Worm (Caenorhabditis elegans) whole organism, young adult: Measurements from ENCODE around the gene pho-9.

ENCODE experiments used
- B0261.1 ChIP-seq: sonication (generic microtip); optimal IDR thresholded peaks from 2 replicates; lab custom pipeline; 2016; ENCODE audit warnings: mild to moderate bottlenecking, missing genetic modification characterization, moderate library complexity, missing compliant biosample characterization
- C06A6.2 ChIP-seq: fragments of 200-800 bp; sonication (Bioruptor generic); conservative IDR thresholded peaks from 2 replicates; pipeline ENCODE4 v1.3.6; 2022; ENCODE audit warnings: missing genetic modification characterization, missing compliant biosample characterization
- D2030.7 ChIP-seq: fragments of 200-800 bp; sonication (Bioruptor generic); IDR thresholded peaks from 2 replicates; pipeline ENCODE4 v1.3.6; 2022; ENCODE audit warnings: missing genetic modification reagents, missing genetic modification characterization, missing compliant biosample characterization
- F33H1.4 ChIP-seq: fragments of 200-800 bp; sonication (Bioruptor generic); IDR thresholded peaks from 2 replicates; pipeline ENCODE4 v1.3.6; 2022; ENCODE audit warnings: missing genetic modification reagents, missing genetic modification characterization, missing compliant biosample characterization
- F39B2.1 ChIP-seq: fragments of 200-800 bp; sonication (Bioruptor generic); IDR thresholded peaks from 2 replicates; pipeline ENCODE4 v1.3.6; 2022; ENCODE audit warnings: missing genetic modification reagents, missing genetic modification characterization, missing compliant biosample characterization
- T07F8.4 ChIP-seq: sonication (generic microtip); optimal IDR thresholded peaks from 2 replicates; lab custom pipeline; 2016; ENCODE audit warnings: mild to moderate bottlenecking, missing genetic modification characterization, moderate library complexity, missing compliant biosample characterization
- Y56A3A.18 ChIP-seq: fragments of 200-800 bp; sonication (Bioruptor generic); IDR thresholded peaks from 2 replicates; pipeline ENCODE4 v1.3.6; 2022; ENCODE audit warnings: missing genetic modification reagents, missing genetic modification characterization, missing compliant biosample characterization
- Y67H2A.10 ChIP-seq: fragments of 200-800 bp; sonication (Bioruptor generic); conservative IDR thresholded peaks from 2 replicates; pipeline ENCODE4 v1.3.6; 2022; ENCODE audit warnings: missing genetic modification reagents, missing genetic modification characterization, missing compliant biosample characterization
- attf-3 ChIP-seq: fragments of 200-800 bp; sonication (Bioruptor generic); conservative IDR thresholded peaks from 2 replicates; pipeline ENCODE4 v1.3.6; 2022; ENCODE audit warnings: missing genetic modification reagents, missing genetic modification characterization, missing compliant biosample characterization
- die-1 ChIP-seq: sonication (generic microtip); optimal IDR thresholded peaks from 2 replicates; lab custom pipeline; 2016; ENCODE audit warnings: missing genotype, mild to moderate bottlenecking, missing genetic modification characterization, missing compliant biosample characterization
- dox-1 ChIP-seq: fragments of 200-800 bp; sonication (Bioruptor generic); IDR thresholded peaks from 2 replicates; pipeline ENCODE4 v1.3.6; 2022; ENCODE audit warnings: missing genetic modification reagents, missing genetic modification characterization, missing compliant biosample characterization
- dpff-1 ChIP-seq: sonication (generic microtip); optimal IDR thresholded peaks from 2 replicates; lab custom pipeline; 2017; ENCODE audit warnings: mild to moderate bottlenecking, missing genetic modification characterization, missing compliant biosample characterization
- him-1 ChIP-seq: sonication (generic microtip); optimal IDR thresholded peaks from 2 replicates; lab custom pipeline; 2016; ENCODE audit warnings: missing genotype, missing genetic modification reagents, missing genetic modification characterization, missing compliant biosample characterization
- lin-54 ChIP-seq: fragments of 200-800 bp; sonication (Bioruptor generic); optimal IDR thresholded peaks from 2 replicates; lab custom pipeline; 2018; ENCODE audit warnings: mild to moderate bottlenecking, missing genetic modification characterization, missing compliant biosample characterization
- lsl-1 ChIP-seq: fragments of 200-800 bp; sonication (Bioruptor generic); optimal IDR thresholded peaks from 2 replicates; lab custom pipeline; 2018; ENCODE audit warnings: mild to moderate bottlenecking, missing genetic modification characterization, moderate library complexity, missing compliant biosample characterization
- madf-6 ChIP-seq: fragments of 200-800 bp; sonication (Bioruptor generic); IDR thresholded peaks from 2 replicates; pipeline ENCODE4 v1.3.6; 2022; ENCODE audit warnings: missing genetic modification reagents, missing genetic modification characterization, missing compliant biosample characterization
- mcd-1 ChIP-seq: fragments of 200-800 bp; sonication (Bioruptor generic); IDR thresholded peaks from 2 replicates; pipeline ENCODE4 v1.3.6; 2022; ENCODE audit warnings: missing genetic modification reagents, missing genetic modification characterization, missing compliant biosample characterization
- mes-4 ChIP-seq: sonication (generic microtip); optimal IDR thresholded peaks from 2 replicates; lab custom pipeline; 2016; ENCODE audit warnings: missing genotype, missing genetic modification characterization, missing compliant biosample characterization
- nhr-90 ChIP-seq: sonication (generic microtip); optimal IDR thresholded peaks from 2 replicates; lab custom pipeline; 2016; ENCODE audit warnings: missing genotype, mild to moderate bottlenecking, missing genetic modification characterization, missing compliant biosample characterization
- rpc-1 ChIP-seq, 2 experiments: fragments of 150-350 bp in 1 of 2; sonication (generic microtip) in 1 of 2; optimal IDR thresholded peaks; 2 replicates each; lab custom pipeline; 2014 to 2018; ENCODE audit warnings: missing biosample characterization in 1 of 2, missing genetic modification characterization in 1 of 2, missing genetic modification reagents in 1 of 2, missing genotype in 1 of 2
- snpc-1.3 ChIP-seq: sonication (generic microtip); optimal IDR thresholded peaks from 2 replicates; lab custom pipeline; 2017; ENCODE audit warnings: missing genetic modification characterization, mild to moderate bottlenecking, missing compliant biosample characterization, antibody characterized with exemption, moderate library complexity, missing genotype, missing genetic modification reagents; ENCODE audit not compliant: insufficient read depth
- tbp1 ChIP-seq: fragments of 200-800 bp; sonication (Bioruptor generic); optimal IDR thresholded peaks from 2 replicates; lab custom pipeline; 2018; ENCODE audit warnings: mild to moderate bottlenecking, missing genetic modification characterization, missing compliant biosample characterization
- unc-62 ChIP-seq: fragments of 150-350 bp; optimal IDR thresholded peaks from 2 replicates; lab custom pipeline; 2014; ENCODE audit warnings: missing biosample characterization, missing genetic modification reagents, missing genetic modification characterization
- ztf-18 ChIP-seq: sonication (generic microtip); optimal IDR thresholded peaks from 2 replicates; lab custom pipeline; 2016; ENCODE audit warnings: missing genotype, mild to moderate bottlenecking, missing genetic modification characterization, missing compliant biosample characterization
- ztf-25 ChIP-seq: fragments of 200-800 bp; sonication (Bioruptor generic); IDR thresholded peaks from 2 replicates; pipeline ENCODE4 v1.3.6; 2022; ENCODE audit warnings: missing genetic modification reagents, missing genetic modification characterization, missing compliant biosample characterization

pho-9 gene

DNA sequence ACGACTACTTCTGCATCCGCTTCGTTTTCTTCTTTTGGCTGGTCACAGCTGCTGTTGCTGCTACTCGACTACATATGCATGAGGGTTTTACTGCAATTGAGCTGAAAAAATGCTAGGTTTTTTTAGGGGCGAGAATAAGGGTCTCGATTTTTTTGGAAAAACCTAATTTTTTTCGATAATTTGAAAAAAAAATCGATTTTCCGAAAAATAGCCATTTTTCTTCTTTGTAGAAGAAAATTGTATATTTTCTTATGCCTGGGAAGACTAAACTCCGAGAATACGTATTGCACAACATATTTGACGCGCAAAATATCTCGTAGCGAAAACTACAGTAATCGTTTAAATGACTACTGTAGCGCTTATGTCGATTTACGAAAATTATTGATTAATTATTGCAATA lies 44.1 kb downstream of the pho-9 start, which contains the start of gene tmem-132:
TSS of gene tmem-132 (minus strand) at position 101 of the 400 bp plus-strand sequence.
- TF ChIP-seq mcd-1 (GFP tag; lab: Robert Waterston, UW) (peak; percentile 22; the same call in 1 of the 2 replicates), B0261.1 (no peak)

DNA sequence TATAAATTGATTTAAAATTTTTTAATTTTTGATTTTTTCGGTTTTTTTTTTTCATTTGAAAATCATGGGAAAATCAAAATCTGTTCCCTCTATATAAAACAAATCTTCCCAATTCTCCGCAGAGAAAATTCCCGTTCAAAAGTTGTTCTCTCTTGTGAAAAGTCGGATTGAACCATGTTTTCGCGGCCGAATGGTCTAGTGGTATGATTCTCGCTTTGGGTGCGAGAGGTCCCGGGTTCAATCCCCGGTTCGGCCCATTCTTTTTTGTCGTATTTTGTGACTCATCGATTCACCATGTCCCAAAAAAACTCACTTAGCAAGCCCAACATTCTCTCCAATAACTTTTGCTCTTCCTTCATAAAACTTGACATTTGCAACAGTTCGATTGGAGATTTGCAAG lies 49.1 kb downstream of the pho-9 start:
- TF ChIP-seq F33H1.4 (GFP tag; lab: Robert Waterston, UW) (peak; percentile 30; the same call in 1 of the 2 replicates), him-1 (tag; lab: Kevin White, UChicago) (peak; percentile 62), die-1 (tag; lab: Kevin White, UChicago) (peak; percentile 66), Y56A3A.18 (GFP tag; lab: Robert Waterston, UW) (no peak), tbp1 (GFP tag; lab: Kevin White, UChicago) (peak; percentile 88), attf-3 (GFP tag; lab: Robert Waterston, UW) (no peak), D2030.7 (GFP tag; lab: Robert Waterston, UW) (peak; percentile 48), B0261.1 (peak; percentile 73), ztf-18 (tag; lab: Kevin White, UChicago) (peak; percentile 66), F39B2.1 (GFP tag; lab: Robert Waterston, UW) (no peak), dox-1 (0 out of 2 replicates have a peak, but pooled peaks have one; percentile 34), Y67H2A.10 (no peak), mes-4 (tag; lab: Kevin White, UChicago) (no peak), snpc-1.3 (tag; lab: Kevin White, UChicago) (peak; percentile 52), ztf-25 (GFP tag; lab: Robert Waterston, UW) (0 out of 2 replicates have a peak, but pooled peaks have one; percentile 64), lin-54 (peak; percentile 1), lsl-1 (GFP tag; lab: Kevin White, UChicago) (peak; percentile 43), madf-6 (GFP tag; lab: Robert Waterston, UW) (peak; percentile 38; the same call in 1 of the 2 replicates), C06A6.2 (no peak), rpc-1 (optimal IDR thresholded peaks at IDR 0.05; lab: Kevin White, UChicago) (peak; percentile 64), rpc-1 (tag; optimal IDR thresholded peaks at IDR 0.05; lab: Kevin White, UChicago) (peak; percentile 85), T07F8.4 (peak; percentile 23), nhr-90 (tag; lab: Kevin White, UChicago) (peak; percentile 56)

DNA sequence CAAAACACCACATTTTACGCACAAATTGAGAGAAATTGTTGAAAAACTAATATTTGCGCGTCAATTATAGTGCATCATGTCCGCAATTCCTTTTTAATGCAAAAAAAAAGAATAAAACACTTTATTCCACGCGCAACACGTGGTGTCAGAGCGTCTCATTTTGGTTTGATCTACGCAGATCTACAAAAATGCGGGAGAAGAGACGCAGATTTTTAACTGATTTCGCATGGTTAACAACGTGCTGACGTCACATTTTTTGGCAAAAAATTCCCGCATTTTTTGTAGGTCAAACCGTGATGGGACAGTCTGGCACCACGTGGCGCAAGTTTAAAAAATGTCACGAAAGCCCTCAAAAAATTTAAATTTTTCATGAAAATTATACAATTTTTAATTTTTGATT lies 50.4 kb downstream of the pho-9 start:
- TF ChIP-seq dpff-1 (tag; lab: Kevin White, UChicago), result no peak
- peak; percentile 58 for TF ChIP-seq madf-6 (GFP tag; lab: Robert Waterston, UW)
- TF ChIP-seq attf-3 (GFP tag; lab: Robert Waterston, UW), result no peak
- TF ChIP-seq unc-62 (GFP tag; lab: Kevin White, UChicago), result no peak
